Worm (Caenorhabditis elegans): Measurements from ENCODE around the gene lpr-5.

lpr-5 gene

ce11 chrX:11061904-11062303 is at the start of gene lpr-5:
Gene lpr-5, plus strand, starts transcription at chrX:11062123.
- TF ChIP-seq dao-5 (tag; optimal IDR thresholded peaks at IDR 0.05) (no peak), him-1 (tag; optimal IDR thresholded peaks at IDR 0.05) (no peak), W03F9.2 (tag; optimal IDR thresholded peaks at IDR 0.05) (no peak)

ce11 chrX:11012337-11012736 is 49.6 kb upstream of the lpr-5 start, which contains the start of gene F58A3.3:
Gene F58A3.3, plus strand, starts transcription at chrX:11012637.
- TF ChIP-seq dao-5 (tag; optimal IDR thresholded peaks at IDR 0.05) (no peak), W03F9.2 (tag; optimal IDR thresholded peaks at IDR 0.05) (no peak), him-1 (tag; optimal IDR thresholded peaks at IDR 0.05) (no peak)

- TF ChIP-seq him-1 (tag; optimal IDR thresholded peaks at IDR 0.05) (no peak), W03F9.2 (tag; optimal IDR thresholded peaks at IDR 0.05) (no peak), dao-5 (tag; optimal IDR thresholded peaks at IDR 0.05) (no peak)
These were observed 47.3 kb upstream of the lpr-5 start for ce11 chrX:11014394-11015280.

- TF ChIP-seq him-1 (tag; optimal IDR thresholded peaks at IDR 0.05) (no peak), W03F9.2 (tag; optimal IDR thresholded peaks at IDR 0.05) (no peak)
These were observed 45.8 kb upstream of the lpr-5 start, which contains the start of gene egl-15 for ce11 chrX:11016100-11016499. Gene egl-15, plus strand, starts transcription at chrX:11016400.

ce11 chrX:11028617-11029016 is 33.3 kb upstream of the lpr-5 start, which contains the start of gene ldb-1:
Gene ldb-1, plus strand, starts transcription at chrX:11028917.
- TF ChIP-seq dao-5 (tag; optimal IDR thresholded peaks at IDR 0.05), result no peak
- no peak for TF ChIP-seq him-1 (tag; optimal IDR thresholded peaks at IDR 0.05)
- TF ChIP-seq W03F9.2 (tag; optimal IDR thresholded peaks at IDR 0.05), result no peak

ce11 chrX:11031047-11031695 is 30.8 kb upstream of the lpr-5 start:
- TF ChIP-seq him-1 (tag; optimal IDR thresholded peaks at IDR 0.05) (peak; percentile 97), dao-5 (tag; optimal IDR thresholded peaks at IDR 0.05) (peak; percentile 1), W03F9.2 (tag; optimal IDR thresholded peaks at IDR 0.05) (peak; percentile 54)

ce11 chrX:11031869-11032268 is 30.1 kb upstream of the lpr-5 start:
- TF ChIP-seq him-1 (tag; optimal IDR thresholded peaks at IDR 0.05), result no peak
- no peak for TF ChIP-seq dao-5 (tag; optimal IDR thresholded peaks at IDR 0.05)
- no peak for TF ChIP-seq W03F9.2 (tag; optimal IDR thresholded peaks at IDR 0.05)

- TF ChIP-seq him-1 (tag; optimal IDR thresholded peaks at IDR 0.05) (no peak), W03F9.2 (tag; optimal IDR thresholded peaks at IDR 0.05) (no peak), dao-5 (tag; optimal IDR thresholded peaks at IDR 0.05) (no peak)
These were observed 29.5 kb upstream of the lpr-5 start for ce11 chrX:11032412-11032811.

ce11 chrX:11033128-11033951 is 28.6 kb upstream of the lpr-5 start:
- no peak for TF ChIP-seq W03F9.2 (tag; optimal IDR thresholded peaks at IDR 0.05)
- TF ChIP-seq him-1 (tag; optimal IDR thresholded peaks at IDR 0.05), result no peak
- TF ChIP-seq dao-5 (tag; optimal IDR thresholded peaks at IDR 0.05), result no peak

ce11 chrX:11033952-11034287 is 28.0 kb upstream of the lpr-5 start:
- TF ChIP-seq him-1 (tag; optimal IDR thresholded peaks at IDR 0.05) (no peak), W03F9.2 (tag; optimal IDR thresholded peaks at IDR 0.05) (no peak), dao-5 (tag; optimal IDR thresholded peaks at IDR 0.05) (no peak)

ce11 chrX:11034430-11035117 is 27.3 kb upstream of the lpr-5 start:
- no peak for TF ChIP-seq dao-5 (tag; optimal IDR thresholded peaks at IDR 0.05)
- TF ChIP-seq W03F9.2 (tag; optimal IDR thresholded peaks at IDR 0.05), result no peak
- peak; percentile 54 for TF ChIP-seq him-1 (tag; optimal IDR thresholded peaks at IDR 0.05)

- TF ChIP-seq W03F9.2 (tag; optimal IDR thresholded peaks at IDR 0.05) (no peak), him-1 (tag; optimal IDR thresholded peaks at IDR 0.05) (no peak), dao-5 (tag; optimal IDR thresholded peaks at IDR 0.05) (no peak)
These were observed 26.4 kb upstream of the lpr-5 start for ce11 chrX:11035563-11035962.

All from whole organism, L4/young adult.